Worm (Caenorhabditis elegans): ENCODE results near the gene lin-23.

lin-23 gene

ce11 chrII:6401649-6402048 is 30.5 kb downstream of the lin-23 start, which contains the start of gene btb-2:
Gene btb-2, plus strand, starts transcription at chrII:6401949.
- no peak for TF ChIP-seq T26A8.4 (GFP tag; IDR thresholded peaks at IDR 0.05)
- no peak for TF ChIP-seq aly-2 (tag; optimal IDR thresholded peaks at IDR 0.05)
- TF ChIP-seq nhr-11 (tag; optimal IDR thresholded peaks at IDR 0.05), result no peak
- no peak for TF ChIP-seq snpc-4 (tag; optimal IDR thresholded peaks at IDR 0.05)
- TF ChIP-seq ZK546.5 (tag; optimal IDR thresholded peaks at IDR 0.05), result no peak
- no peak for TF ChIP-seq zip-2 (tag; optimal IDR thresholded peaks at IDR 0.05)
- TF ChIP-seq F49E8.2 (tag; optimal IDR thresholded peaks at IDR 0.05; ENCODE audit: borderline replicate concordance), result no peak
- no peak for TF ChIP-seq tag-97 (GFP tag; IDR thresholded peaks at IDR 0.05)
- no peak for TF ChIP-seq nhr-237 (tag; optimal IDR thresholded peaks at IDR 0.05)
- no peak for TF ChIP-seq Y105C5A.15 (GFP tag; IDR thresholded peaks at IDR 0.05)
- no peak for TF ChIP-seq duxl-1 (tag; optimal IDR thresholded peaks at IDR 0.05; ENCODE audit: poor library complexity)
- no peak for TF ChIP-seq skn-1 (tag; optimal IDR thresholded peaks at IDR 0.05)
- TF ChIP-seq snpc-1.2 (GFP tag; IDR thresholded peaks at IDR 0.05), result no peak

DNA sequence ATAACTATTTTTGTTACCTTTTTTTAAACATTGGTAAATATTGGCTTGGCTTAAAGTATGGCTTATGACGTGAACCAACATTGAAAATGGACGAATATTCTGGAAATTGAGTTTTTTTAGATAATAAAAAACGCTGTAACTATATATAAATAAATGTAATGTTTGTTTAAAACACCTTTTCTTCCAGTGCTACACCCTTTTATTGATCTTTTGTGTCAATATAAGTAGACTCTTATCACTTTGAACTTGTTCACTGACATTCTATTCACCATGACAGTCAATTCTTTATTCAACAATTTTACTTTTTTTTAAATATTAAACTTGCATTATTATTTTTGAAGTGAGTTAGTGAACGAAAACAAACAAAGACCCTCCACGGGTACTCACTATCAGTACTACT is 32.1 kb downstream of the lin-23 start, which contains the start of gene T25D10.1:
Gene T25D10.1 (plus strand): TSS at position 169 of the 400 bp plus-strand sequence.
- no peak for TF ChIP-seq ceh-82 (tag; optimal IDR thresholded peaks at IDR 0.05)
- TF ChIP-seq mep-1 (tag; optimal IDR thresholded peaks at IDR 0.05), result peak; percentile 21
- no peak for TF ChIP-seq daf-16 (GFP tag; optimal IDR thresholded peaks at IDR 0.05)
- TF ChIP-seq daf-16 (tag; optimal IDR thresholded peaks at IDR 0.05), result peak; percentile 53
- peak; percentile 34 for TF ChIP-seq pqm-1 (tag; optimal IDR thresholded peaks at IDR 0.05)

ce11 chrII:6407279-6407678 is 36.2 kb downstream of the lin-23 start, which contains the start of gene spp-11:
Gene spp-11, minus strand, starts transcription at chrII:6407379.
- TF ChIP-seq daf-16 (GFP tag; optimal IDR thresholded peaks at IDR 0.05), result no peak
- peak; percentile 43 for TF ChIP-seq daf-16 (tag; optimal IDR thresholded peaks at IDR 0.05)
- TF ChIP-seq dpl-1 (GFP tag; optimal IDR thresholded peaks at IDR 0.05), result no peak

- TF ChIP-seq T26A8.4 (GFP tag; IDR thresholded peaks at IDR 0.05) (no peak), nhr-111 (GFP tag; optimal IDR thresholded peaks at IDR 0.05) (no peak), unc-39 (tag; optimal IDR thresholded peaks at IDR 0.05) (no peak), ceh-20 (GFP tag; IDR thresholded peaks at IDR 0.05) (no peak), egl-43 (GFP tag; IDR thresholded peaks at IDR 0.05) (no peak), lim-7 (GFP tag; IDR thresholded peaks at IDR 0.05) (no peak), set-16 (GFP tag; IDR thresholded peaks at IDR 0.05) (no peak), nhr-6 (tag; optimal IDR thresholded peaks at IDR 0.05) (no peak), ceh-28 (tag; optimal IDR thresholded peaks at IDR 0.05) (no peak), fkh-10 (GFP tag; optimal IDR thresholded peaks at IDR 0.05) (no peak), Y105C5A.15 (GFP tag; IDR thresholded peaks at IDR 0.05) (no peak)
These were observed 38.0 kb downstream of the lin-23 start for ce11 chrII:6409098-6409497.

DNA sequence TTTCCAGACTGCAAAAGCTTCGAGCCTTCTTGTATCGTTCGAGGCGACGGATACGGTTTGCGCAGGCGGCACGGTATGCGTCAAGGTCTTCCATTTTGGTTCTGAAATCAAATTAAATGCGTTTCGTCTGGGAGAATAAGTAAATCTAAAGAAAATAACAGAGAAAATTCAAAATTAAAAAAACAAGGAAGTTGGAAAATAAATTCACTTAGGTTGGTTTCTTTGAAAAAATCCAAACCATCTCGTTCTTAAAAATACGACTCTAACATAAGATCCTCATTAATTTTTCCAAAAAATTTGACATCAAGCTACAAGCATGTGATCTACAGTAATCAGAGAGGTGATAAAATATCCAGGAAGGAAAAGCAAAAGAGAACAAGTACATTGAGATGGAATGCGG is 39.1 kb downstream of the lin-23 start, which contains the start of gene T25D10.4:
Gene T25D10.4 (minus strand): TSS at position 101 of the 400 bp plus-strand sequence.
- TF ChIP-seq vab-7 (GFP tag; IDR thresholded peaks at IDR 0.05) (no peak), aha-1 (tag) (no peak), ztf-11 (tag; optimal IDR thresholded peaks at IDR 0.05) (no peak), unc-62 (GFP tag; optimal IDR thresholded peaks at IDR 0.05 in 1 of 2) (peak in 1 of 2 experiments; percentile 31), unc-62 (tag; optimal IDR thresholded peaks at IDR 0.05) (no peak), lin-13 (GFP tag; optimal IDR thresholded peaks at IDR 0.05) (no peak)

Measured in whole organism, L4 larva.